Worm (Caenorhabditis elegans) whole organism, L3 larva: ENCODE results near the gene D1079.1.

Experiments used
- daf-12 ChIP-seq: fragments of 150-350 bp; optimal IDR thresholded peaks from 2 replicates; lab custom pipeline; 2014; ENCODE audit warnings: missing biosample characterization, missing genetic modification reagents, missing genetic modification characterization
- egl-27 ChIP-seq: sonication (generic microtip); optimal IDR thresholded peaks from 4 replicates; lab custom pipeline; 2017; ENCODE audit warnings: missing biosample characterization, missing genetic modification reagents, missing genetic modification characterization
- fos-1 ChIP-seq: fragments of 150-350 bp; optimal IDR thresholded peaks from 2 replicates; lab custom pipeline; 2014; ENCODE audit warnings: missing biosample characterization, missing genetic modification characterization
- lin-39 ChIP-seq: fragments of 150-350 bp; optimal IDR thresholded peaks from 2 replicates; lab custom pipeline; 2018; ENCODE audit warnings: missing biosample characterization, missing genetic modification reagents, missing genetic modification characterization
- lsy-12 ChIP-seq: sonication (generic microtip); optimal IDR thresholded peaks from 2 replicates; lab custom pipeline; 2016; ENCODE audit warnings: mild to moderate bottlenecking, missing genetic modification characterization, missing compliant biosample characterization
- mml-1 ChIP-seq: fragments of 150-350 bp; sonication (generic microtip); optimal IDR thresholded peaks from 3 replicates; lab custom pipeline; 2014; ENCODE audit warnings: missing biosample characterization, missing genetic modification characterization
- nhr-23 ChIP-seq: fragments of 150-350 bp; optimal IDR thresholded peaks from 2 replicates; lab custom pipeline; 2014; ENCODE audit warnings: missing biosample characterization, missing genetic modification reagents, missing genetic modification characterization
- nhr-25 ChIP-seq: sonication (generic microtip); optimal IDR thresholded peaks from 2 replicates; lab custom pipeline; 2017; ENCODE audit warnings: missing biosample characterization, missing genetic modification characterization
- pha-4 ChIP-seq: fragments of 150-350 bp; optimal IDR thresholded peaks from 2 replicates; lab custom pipeline; 2014; ENCODE audit warnings: missing biosample characterization, missing genetic modification reagents, missing genetic modification characterization
- sea-2 ChIP-seq: fragments of 150-350 bp; sonication (generic microtip); optimal IDR thresholded peaks from 4 replicates; lab custom pipeline; 2014; ENCODE audit warnings: missing biosample characterization, missing genetic modification reagents, missing genetic modification characterization
- snpc-4 ChIP-seq: fragments of 150-350 bp; optimal IDR thresholded peaks from 2 replicates; lab custom pipeline; 2014; ENCODE audit warnings: missing biosample characterization, missing genetic modification characterization
- unc-39 ChIP-seq: sonication (generic microtip); optimal IDR thresholded peaks from 4 replicates; lab custom pipeline; 2017; ENCODE audit warnings: missing biosample characterization, missing genetic modification characterization
- ztf-11 ChIP-seq: fragments of 150-350 bp; optimal IDR thresholded peaks from 2 replicates; lab custom pipeline; 2014; ENCODE audit warnings: missing biosample characterization, missing genetic modification characterization

ce11 chrX:4362522-4362921, 40.4 kb upstream of the D1079.1 start, which contains the start of gene F14H12.7:
- no peak for TF ChIP-seq pha-4 (tag; lab: Kevin White, UChicago)
- no peak for TF ChIP-seq unc-39 (tag; lab: Kevin White, UChicago)
- no peak for TF ChIP-seq nhr-25 (tag; lab: Kevin White, UChicago)
- TF ChIP-seq fos-1 (tag; lab: Kevin White, UChicago) = no peak
- no peak for TF ChIP-seq lin-39
- TF ChIP-seq ztf-11 (tag; lab: Kevin White, UChicago) = no peak
- no peak for TF ChIP-seq lsy-12
- no peak for TF ChIP-seq sea-2 (GFP tag; lab: Kevin White, UChicago)
- TF ChIP-seq mml-1 = no peak
- TF ChIP-seq daf-12 (tag; lab: Kevin White, UChicago) = no peak
- TF ChIP-seq egl-27 = no peak
- TF ChIP-seq nhr-23 (tag; lab: Kevin White, UChicago) = no peak
- TF ChIP-seq snpc-4 (tag; lab: Kevin White, UChicago) = no peak
